Fruit fly (Drosophila melanogaster) whole organism: ENCODE data around the gene Sh.

ENCODE experiments used
- CG8478 ChIP-seq: fragments of >200 bp; optimal IDR thresholded peaks from 2 replicates; lab custom pipeline; 2018; ENCODE audit warnings: inconsistent platforms
- Dll ChIP-seq: fragments of >200 bp; optimal IDR thresholded peaks from 2 replicates; lab custom pipeline; 2017
- psq ChIP-seq: fragments of >200 bp; optimal IDR thresholded peaks from 2 replicates; lab custom pipeline; 2017
- usp ChIP-seq: fragments of >200 bp; optimal IDR thresholded peaks from 2 replicates; lab custom pipeline; 2017; ENCODE audit warnings: missing biosample characterization, missing genetic modification characterization, mixed read lengths

DNA sequence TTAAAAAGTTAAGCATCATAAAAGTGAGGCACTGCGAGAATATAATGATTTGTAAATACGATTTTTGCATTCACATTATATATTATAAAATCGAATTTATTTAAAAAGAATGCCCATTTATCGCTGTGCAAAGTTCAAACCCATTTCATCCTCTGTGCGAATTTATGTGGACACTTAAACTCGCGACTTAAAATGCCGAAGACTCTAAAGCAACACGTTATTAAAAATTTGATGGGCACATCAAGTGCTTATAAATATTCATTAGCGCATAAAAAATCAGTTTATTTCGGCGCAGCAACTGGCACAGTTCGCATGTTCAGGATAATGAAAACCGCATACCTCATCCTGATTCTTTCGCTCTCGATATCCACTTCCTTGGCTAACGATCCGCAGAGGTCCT, 175.2 kb downstream of the Sh start, which contains the start of gene CG6788:
- TF ChIP-seq Dll (lab: Kevin White, UChicago) (no peak), psq (no peak), CG8478 (lab: Kevin White, UChicago) (no peak), usp (GFP tag; lab: Kevin White, UChicago) (no peak)
